Worm (Caenorhabditis elegans): ENCODE data around the gene F56A8.3.

Gene F56A8.3

ce11 chrIII:13301983-13302382 is 45.3 kb downstream of the F56A8.3 start:
- TF ChIP-seq ztf-29 (GFP tag; IDR thresholded peaks at IDR 0.05) (no peak), klf-2 (GFP tag; conservative IDR thresholded peaks at IDR 0.05) (no peak), T22C8.4 (GFP tag; IDR thresholded peaks at IDR 0.05) (no peak), flt-1 (GFP tag; IDR thresholded peaks at IDR 0.05) (0 out of 2 replicates have a peak, but pooled peaks have one; percentile 12), tab-1 (GFP tag; IDR thresholded peaks at IDR 0.05) (no peak), ztf-23 (GFP tag; IDR thresholded peaks at IDR 0.05) (no peak)

ce11 chrIII:13302578-13302977 is 45.9 kb downstream of the F56A8.3 start:
- TF ChIP-seq T22C8.4 (GFP tag; IDR thresholded peaks at IDR 0.05): no peak
- no peak for TF ChIP-seq cog-1 (tag; optimal IDR thresholded peaks at IDR 0.05)
- no peak for TF ChIP-seq ztf-29 (GFP tag; IDR thresholded peaks at IDR 0.05)
- no peak for TF ChIP-seq flt-1 (GFP tag; IDR thresholded peaks at IDR 0.05)
- no peak for TF ChIP-seq tab-1 (GFP tag; IDR thresholded peaks at IDR 0.05)
- no peak for TF ChIP-seq med-1 (GFP tag; optimal IDR thresholded peaks at IDR 0.05; ENCODE audit: insufficient read depth)
- TF ChIP-seq ref-1 (GFP tag; conservative IDR thresholded peaks at IDR 0.05): no peak
- TF ChIP-seq klf-2 (GFP tag; conservative IDR thresholded peaks at IDR 0.05): no peak
- no peak for TF ChIP-seq ztf-23 (GFP tag; IDR thresholded peaks at IDR 0.05)

- TF ChIP-seq ref-1 (GFP tag; conservative IDR thresholded peaks at IDR 0.05) (no peak), T22C8.4 (GFP tag; IDR thresholded peaks at IDR 0.05) (no peak), med-1 (GFP tag; optimal IDR thresholded peaks at IDR 0.05; ENCODE audit: insufficient read depth) (no peak), klf-2 (GFP tag; conservative IDR thresholded peaks at IDR 0.05) (no peak), ztf-23 (GFP tag; IDR thresholded peaks at IDR 0.05) (no peak), flt-1 (GFP tag; IDR thresholded peaks at IDR 0.05) (no peak), cog-1 (tag; optimal IDR thresholded peaks at IDR 0.05) (no peak), tab-1 (GFP tag; IDR thresholded peaks at IDR 0.05) (no peak), ztf-29 (GFP tag; IDR thresholded peaks at IDR 0.05) (no peak)
These were observed 48.9 kb downstream of the F56A8.3 start for ce11 chrIII:13305537-13305936.

ce11 chrIII:13307107-13307506 is 50.4 kb downstream of the F56A8.3 start, which contains the start of the genes klp-19 and slc-36.1:
Gene klp-19 (minus strand): TSS chrIII:13307259.
Gene slc-36.1 (plus strand): TSS chrIII:13307502.
- TF ChIP-seq tab-1 (GFP tag; IDR thresholded peaks at IDR 0.05): no peak
- TF ChIP-seq flt-1 (GFP tag; IDR thresholded peaks at IDR 0.05): no peak
- no peak for TF ChIP-seq ztf-23 (GFP tag; IDR thresholded peaks at IDR 0.05)
- no peak for TF ChIP-seq cog-1 (tag; optimal IDR thresholded peaks at IDR 0.05)
- TF ChIP-seq ztf-29 (GFP tag; IDR thresholded peaks at IDR 0.05): no peak
- TF ChIP-seq klf-2 (GFP tag; conservative IDR thresholded peaks at IDR 0.05): no peak
- no peak for TF ChIP-seq ref-1 (GFP tag; conservative IDR thresholded peaks at IDR 0.05)
- no peak for TF ChIP-seq med-1 (GFP tag; optimal IDR thresholded peaks at IDR 0.05; ENCODE audit: insufficient read depth)
- TF ChIP-seq T22C8.4 (GFP tag; IDR thresholded peaks at IDR 0.05): no peak

- TF ChIP-seq flt-1 (GFP tag; IDR thresholded peaks at IDR 0.05): no peak
These were observed 53.9 kb downstream of the F56A8.3 start for ce11 chrIII:13310552-13310951.

Measured in whole organism, midembryonic.